Fruit fly (Drosophila melanogaster) whole organism, embryonic: ENCODE measurements around the gene Spt7.

Source experiments
- CG10147 ChIP-seq: fragments of 200-800 bp; sonication (Bioruptor generic); optimal IDR thresholded peaks from 2 replicates; lab custom pipeline; 2019; ENCODE audit warnings: missing biosample characterization, mild to moderate bottlenecking, missing genetic modification characterization, moderate library complexity
- CG10209 ChIP-seq: fragments of 200-800 bp; sonication (Bioruptor generic); optimal IDR thresholded peaks from 3 replicates; lab custom pipeline; 2017; ENCODE audit warnings: missing biosample characterization, mild to moderate bottlenecking, missing genetic modification characterization, missing genetic modification reagents
- CG10543 ChIP-seq: fragments of 200-800 bp; sonication (Bioruptor generic); optimal IDR thresholded peaks from 3 replicates; lab custom pipeline; 2017; ENCODE audit warnings: missing biosample characterization, mild to moderate bottlenecking, missing genetic modification characterization, moderate library complexity
- CG10959 ChIP-seq: fragments of 200-800 bp; sonication (Bioruptor generic); IDR thresholded peaks from 2 replicates; pipeline ENCODE4 v1.3.6; 2022; ENCODE audit warnings: missing biosample characterization, missing genetic modification characterization
- CG12391 ChIP-seq: fragments of 200-800 bp; sonication (Bioruptor generic); optimal IDR thresholded peaks from 3 replicates; lab custom pipeline; 2018; ENCODE audit warnings: missing biosample characterization, mild to moderate bottlenecking, missing genetic modification characterization, moderate library complexity
- CG14710 ChIP-seq: fragments of 200-800 bp; sonication (Bioruptor generic); optimal IDR thresholded peaks from 3 replicates; lab custom pipeline; 2019; ENCODE audit warnings: missing biosample characterization, mild to moderate bottlenecking, missing genetic modification characterization, moderate library complexity
- CG15514 ChIP-seq: fragments of 200-800 bp; sonication (Bioruptor generic); optimal IDR thresholded peaks from 3 replicates; lab custom pipeline; 2017; ENCODE audit warnings: missing biosample characterization, missing genetic modification characterization, mild to moderate bottlenecking, moderate library complexity, missing genetic modification reagents
- CG15696 ChIP-seq: fragments of 200-800 bp; sonication (Bioruptor generic); optimal IDR thresholded peaks from 2 replicates; lab custom pipeline; 2019; ENCODE audit warnings: missing biosample characterization, mild to moderate bottlenecking, missing genetic modification characterization, moderate library complexity
- CG1603 ChIP-seq: fragments of 200-800 bp; sonication (Bioruptor generic); optimal IDR thresholded peaks from 2 replicates; lab custom pipeline; 2019; ENCODE audit warnings: missing biosample characterization, mild to moderate bottlenecking, missing genetic modification characterization, moderate library complexity
- CG16779 ChIP-seq: fragments of 200-800 bp; sonication (Bioruptor generic); IDR thresholded peaks from 2 replicates; pipeline ENCODE4 v1.3.6; 2022; ENCODE audit warnings: missing biosample characterization, missing genetic modification characterization
- CG17802 ChIP-seq: fragments of 200-800 bp; sonication (Bioruptor generic); optimal IDR thresholded peaks from 2 replicates; lab custom pipeline; 2018; ENCODE audit warnings: missing biosample characterization, mild to moderate bottlenecking, missing genetic modification characterization, moderate library complexity
- CG1792 ChIP-seq: fragments of 200-800 bp; sonication (Bioruptor generic); optimal IDR thresholded peaks from 2 replicates; lab custom pipeline; 2016; ENCODE audit warnings: missing biosample characterization, missing genetic modification characterization
- CG18476 ChIP-seq: fragments of 200-800 bp; sonication (Bioruptor generic); optimal IDR thresholded peaks from 2 replicates; lab custom pipeline; 2016; ENCODE audit warnings: missing biosample characterization, mild to moderate bottlenecking, missing genetic modification characterization
- CG2875 ChIP-seq: fragments of 200-800 bp; sonication (Bioruptor generic); optimal IDR thresholded peaks from 2 replicates; lab custom pipeline; 2017; ENCODE audit warnings: missing biosample characterization, mild to moderate bottlenecking, missing genetic modification characterization, missing genetic modification reagents
- CG3163 ChIP-seq: fragments of 200-800 bp; sonication (Bioruptor generic); optimal IDR thresholded peaks from 3 replicates; lab custom pipeline; 2016; ENCODE audit warnings: missing biosample characterization, missing genetic modification characterization
- CG33557 ChIP-seq: fragments of 200-800 bp; sonication (Bioruptor generic); optimal IDR thresholded peaks from 2 replicates; lab custom pipeline; 2019; ENCODE audit warnings: missing biosample characterization, mild to moderate bottlenecking, missing genetic modification characterization, moderate library complexity
- CG3726 ChIP-seq: fragments of 200-800 bp; sonication (Bioruptor generic); IDR thresholded peaks from 3 replicates; pipeline ENCODE4, ENCODE4 v1.3.6; 2022; ENCODE audit warnings: missing biosample characterization, missing genetic modification characterization
- CG4820 ChIP-seq: fragments of 200-800 bp; sonication (Bioruptor generic); optimal IDR thresholded peaks from 3 replicates; lab custom pipeline; 2016; ENCODE audit warnings: missing biosample characterization, missing genetic modification characterization
- CG9727 ChIP-seq: fragments of 200-800 bp; sonication (Bioruptor generic); optimal IDR thresholded peaks from 3 replicates; lab custom pipeline; 2017; ENCODE audit warnings: missing biosample characterization, mild to moderate bottlenecking, missing genetic modification characterization
- Dad ChIP-seq: fragments of 200-800 bp; sonication (Bioruptor generic); optimal IDR thresholded peaks from 3 replicates; lab custom pipeline; 2016; ENCODE audit warnings: missing biosample characterization, missing genetic modification characterization
- Deaf1 ChIP-seq: fragments of 200-800 bp; optimal IDR thresholded peaks from 3 replicates; lab custom pipeline; 2019; ENCODE audit warnings: missing biosample characterization, mild to moderate bottlenecking, missing genetic modification characterization, moderate library complexity
- Doc3 ChIP-seq: fragments of 200-800 bp; sonication (Bioruptor generic); IDR thresholded peaks from 3 replicates; pipeline ENCODE4 v1.3.6; 2022; ENCODE audit warnings: missing biosample characterization, missing genetic modification characterization; ENCODE audit not compliant: partially characterized antibody
- Elba2 ChIP-seq: fragments of 200-800 bp; sonication (Bioruptor generic); optimal IDR thresholded peaks from 3 replicates; lab custom pipeline; 2016; ENCODE audit warnings: missing biosample characterization, missing genetic modification characterization
- Ets65A ChIP-seq: fragments of 200-800 bp; sonication (Bioruptor generic); peaks from one replicate; lab custom pipeline; 2016; ENCODE audit warnings: missing biosample characterization, missing genetic modification characterization
- Jarid2 ChIP-seq: fragments of 200-800 bp; sonication (Bioruptor generic); optimal IDR thresholded peaks from 3 replicates; lab custom pipeline; 2017; ENCODE audit warnings: mild to moderate bottlenecking, missing biosample characterization, missing genetic modification reagents, missing genetic modification characterization
- Mrtf ChIP-seq: fragments of 200-800 bp; sonication (Bioruptor generic); IDR thresholded peaks from 3 replicates; pipeline ENCODE4 v1.3.6; 2022; ENCODE audit warnings: missing biosample characterization, missing genetic modification characterization
- NC2β ChIP-seq: fragments of 200-800 bp; sonication (Bioruptor generic); optimal IDR thresholded peaks from 2 replicates; lab custom pipeline; 2016; ENCODE audit warnings: missing biosample characterization, missing genetic modification characterization
- Nf-YA ChIP-seq: fragments of 200-800 bp; sonication (Bioruptor generic); IDR thresholded peaks from 2 replicates; pipeline ENCODE4 v1.3.6; 2022; ENCODE audit warnings: missing biosample characterization, missing genetic modification characterization
- Opbp ChIP-seq: fragments of 200-800 bp; sonication (Bioruptor generic); IDR thresholded peaks from 3 replicates; pipeline ENCODE4 v1.3.6; 2022; ENCODE audit warnings: missing biosample characterization, missing genetic modification characterization; ENCODE audit not compliant: partially characterized antibody
- Rfx ChIP-seq: fragments of 200-800 bp; sonication (Bioruptor generic); IDR thresholded peaks from 2 replicates; pipeline ENCODE4 v1.3.6; 2022; ENCODE audit warnings: missing biosample characterization, missing genetic modification characterization
- Rx ChIP-seq: fragments of 200-800 bp; sonication (Bioruptor generic); IDR thresholded peaks from 2 replicates; pipeline ENCODE4 v1.3.6; 2022; ENCODE audit warnings: missing biosample characterization, missing genetic modification characterization
- Side ChIP-seq: fragments of 200-800 bp; sonication (Bioruptor generic); optimal IDR thresholded peaks from 2 replicates; lab custom pipeline; 2016; ENCODE audit warnings: missing biosample characterization, missing genetic modification characterization
- TFAM ChIP-seq: fragments of 200-800 bp; sonication (Bioruptor generic); optimal IDR thresholded peaks from 2 replicates; lab custom pipeline; 2017; ENCODE audit warnings: missing biosample characterization, missing genetic modification characterization, inconsistent platforms
- Xrp1 ChIP-seq: fragments of 200-800 bp; sonication (Bioruptor generic); IDR thresholded peaks from 2 replicates; pipeline ENCODE4 v1.3.6; 2022; ENCODE audit warnings: missing biosample characterization, missing genetic modification characterization
- ac ChIP-seq: fragments of 200-800 bp; sonication (Bioruptor generic); optimal IDR thresholded peaks from 3 replicates; lab custom pipeline; 2017; ENCODE audit warnings: missing biosample characterization, mild to moderate bottlenecking, missing genetic modification characterization
- al ChIP-seq: fragments of 200-800 bp; sonication (Bioruptor generic); IDR thresholded peaks from 2 replicates; pipeline ENCODE4 v1.3.6; 2022; ENCODE audit warnings: missing biosample characterization, missing genetic modification characterization
- bigmax ChIP-seq: fragments of 200-800 bp; sonication (Bioruptor generic); optimal IDR thresholded peaks from 2 replicates; lab custom pipeline; 2018; ENCODE audit warnings: missing biosample characterization, mild to moderate bottlenecking, missing genetic modification characterization
- cg ChIP-seq: fragments of 200-800 bp; sonication (Bioruptor generic); optimal IDR thresholded peaks from 3 replicates; lab custom pipeline; 2019; ENCODE audit warnings: missing biosample characterization, mild to moderate bottlenecking, missing genetic modification characterization, moderate library complexity
- dmrt11E ChIP-seq: fragments of 200-800 bp; sonication (Bioruptor generic); optimal IDR thresholded peaks from 3 replicates; lab custom pipeline; 2018; ENCODE audit warnings: missing biosample characterization, mild to moderate bottlenecking, missing genetic modification characterization, moderate library complexity
- dpn ChIP-seq, 2 experiments: fragments of 200-800 bp; sonication (Bioruptor generic); optimal IDR thresholded peaks; 3 replicates each; lab custom pipeline; 2016; ENCODE audit warnings: missing biosample characterization in 2 of 2, missing genetic modification characterization in 2 of 2
- gfzf ChIP-seq: fragments of 200-800 bp; sonication (Bioruptor generic); optimal IDR thresholded peaks from 2 replicates; lab custom pipeline; 2016; ENCODE audit warnings: missing biosample characterization, mild to moderate bottlenecking, missing genetic modification characterization, moderate library complexity
- grn ChIP-seq: fragments of 200-800 bp; sonication (Bioruptor generic); optimal IDR thresholded peaks from 3 replicates; lab custom pipeline; 2017; ENCODE audit warnings: missing biosample characterization, missing genetic modification characterization
- nerfin-1 ChIP-seq: fragments of 200-800 bp; sonication (Bioruptor generic); optimal IDR thresholded peaks from 3 replicates; lab custom pipeline; 2019; ENCODE audit warnings: missing biosample characterization, mild to moderate bottlenecking, missing genetic modification characterization, moderate library complexity
- pita ChIP-seq: fragments of 200-800 bp; sonication (Bioruptor generic); optimal IDR thresholded peaks from 2 replicates; lab custom pipeline; 2017; ENCODE audit warnings: missing biosample characterization, mild to moderate bottlenecking, missing genetic modification characterization
- sens ChIP-seq: fragments of 200-800 bp; sonication (Bioruptor generic); peaks from one replicate; lab custom pipeline; 2016; ENCODE audit warnings: missing biosample characterization, missing genetic modification characterization
- slbo ChIP-seq: fragments of 200-800 bp; sonication (Bioruptor generic); IDR thresholded peaks from 2 replicates; pipeline ENCODE4 v1.3.6; 2022; ENCODE audit warnings: missing biosample characterization, missing genetic modification characterization
- sob ChIP-seq: fragments of 200-800 bp; sonication (Bioruptor generic); IDR thresholded peaks from 2 replicates; pipeline ENCODE4 v1.3.6; 2022; ENCODE audit warnings: missing biosample characterization, missing genetic modification characterization
- tio ChIP-seq: fragments of 200-800 bp; sonication (Bioruptor generic); optimal IDR thresholded peaks from 2 replicates; lab custom pipeline; 2017; ENCODE audit warnings: missing biosample characterization, missing genetic modification characterization, inconsistent platforms

Spt7 gene

dm6 chrX:17870614-17871394, 20.5 kb downstream of the Spt7 start (continued):
- TF ChIP-seq CG10147 = no peak
- TF ChIP-seq CG3163 (GFP tag; lab: Kevin White, UChicago) = peak; percentile 90
- TF ChIP-seq, all 482 proteins: peak for 9

DNA sequence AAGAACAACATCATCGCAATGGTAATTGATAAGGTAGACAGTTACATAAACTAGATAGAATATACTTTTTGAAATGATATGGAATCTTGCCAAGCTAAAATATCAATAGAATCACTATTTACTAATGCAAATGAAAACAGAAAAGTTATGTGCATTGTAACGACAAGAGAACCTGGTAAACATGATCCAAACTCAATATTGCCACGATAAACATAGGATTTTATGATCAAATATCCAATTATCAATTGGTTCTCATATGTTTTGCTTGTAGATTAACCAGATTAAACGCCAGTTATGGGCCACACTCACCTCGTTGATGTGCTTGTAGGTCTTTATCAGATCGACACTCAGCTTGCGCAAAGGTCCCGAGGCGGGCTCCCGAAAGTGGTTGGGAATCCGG, 22.1 kb downstream of the Spt7 start:
- TF ChIP-seq TFAM (GFP tag; lab: Kevin White, UChicago) (no peak), tio (no peak), NC2β (GFP tag; lab: Kevin White, UChicago) (no peak), CG9727 (GFP tag; lab: Kevin White, UChicago) (peak; percentile 35), cg (GFP tag; lab: Kevin White, UChicago) (no peak), sob (GFP tag; lab: Robert Waterston, UW) (no peak), Nf-YA (GFP tag; lab: Robert Waterston, UW) (no peak), CG3726 (GFP tag; lab: Robert Waterston, UW) (no peak), CG16779 (GFP tag; lab: Robert Waterston, UW) (no peak), CG2875 (GFP tag; lab: Kevin White, UChicago) (no peak), CG14710 (peak; percentile 11), CG10959 (GFP tag; lab: Robert Waterston, UW) (no peak), Doc3 (GFP tag; lab: Robert Waterston, UW) (no peak), Xrp1 (0 out of 2 replicates have a peak, but pooled peaks have one; percentile 12), Dad (no peak), CG12391 (no peak), dmrt11E (tag; lab: Kevin White, UChicago) (peak; percentile 38), Deaf1 (tag; lab: Kevin White, UChicago) (no peak), Rx (GFP tag; lab: Robert Waterston, UW) (no peak), ac (GFP tag; lab: Kevin White, UChicago) (no peak), nerfin-1 (tag; lab: Kevin White, UChicago) (no peak), Side (no peak), sens (GFP tag; lab: Kevin White, UChicago) (peak; percentile 80), Mrtf (no peak), CG15514 (GFP tag; lab: Kevin White, UChicago) (no peak), al (GFP tag; lab: Robert Waterston, UW) (no peak), CG17802 (tag; lab: Kevin White, UChicago) (no peak), CG10543 (no peak), CG33557 (GFP tag; lab: Kevin White, UChicago) (peak; percentile 36), bigmax (GFP tag; lab: Kevin White, UChicago) (no peak), dpn (GFP tag; optimal IDR thresholded peaks at IDR 0.05; lab: Kevin White, UChicago) (no peak), CG18476 (GFP tag; lab: Kevin White, UChicago) (no peak), CG1603 (tag; lab: Kevin White, UChicago) (peak; percentile 8), CG15696 (peak; percentile 77), grn (peak; percentile 40), slbo (GFP tag; lab: Robert Waterston, UW) (no peak), CG10209 (GFP tag; lab: Kevin White, UChicago) (no peak), Jarid2 (GFP tag; lab: Kevin White, UChicago) (no peak), Ets65A (GFP tag; lab: Kevin White, UChicago) (peak; percentile 56), CG4820 (GFP tag; lab: Kevin White, UChicago) (no peak), gfzf (GFP tag; lab: Kevin White, UChicago) (no peak), pita (GFP tag; lab: Kevin White, UChicago) (no peak), Elba2 (GFP tag; lab: Kevin White, UChicago) (no peak), CG1792 (no peak), Rfx (GFP tag; lab: Robert Waterston, UW) (no peak), Opbp (GFP tag; lab: Robert Waterston, UW) (no peak)
